Worm (Caenorhabditis elegans) whole organism, L4 larva: ENCODE data around the gene art-1.

Source experiments
- D1046.2 ChIP-seq: fragments of 200-800 bp; sonication (Bioruptor generic); IDR thresholded peaks from 2 replicates; pipeline ENCODE4 v1.3.6; 2022; ENCODE audit warnings: missing genetic modification characterization, missing compliant biosample characterization
- F10B5.3 ChIP-seq: sonication (generic microtip); optimal IDR thresholded peaks from 2 replicates; lab custom pipeline; 2016; ENCODE audit warnings: mild to moderate bottlenecking, missing genetic modification characterization, missing compliant biosample characterization
- F44E2.7 ChIP-seq: fragments of 200-800 bp; sonication (Bioruptor generic); IDR thresholded peaks from 2 replicates; pipeline ENCODE4 v2.1.2; 2022; ENCODE audit warnings: missing genetic modification characterization, missing compliant biosample characterization
- R02D3.7 ChIP-seq: fragments of 150-350 bp; sonication (generic microtip); optimal IDR thresholded peaks from 3 replicates; lab custom pipeline; 2014; ENCODE audit warnings: missing biosample characterization, missing genetic modification characterization
- T20F7.1 ChIP-seq: fragments of 200-800 bp; sonication (Bioruptor generic); optimal IDR thresholded peaks from 2 replicates; lab custom pipeline; 2018; ENCODE audit warnings: mild to moderate bottlenecking, missing genetic modification characterization, missing compliant biosample characterization
- T26A8.4 ChIP-seq: fragments of 200-800 bp; sonication (Bioruptor generic); IDR thresholded peaks from 2 replicates; pipeline ENCODE4 v1.3.6; 2022; ENCODE audit warnings: missing genetic modification characterization, missing compliant biosample characterization
- Y75B8A.6 ChIP-seq: fragments of 200-800 bp; sonication (Bioruptor generic); IDR thresholded peaks from 2 replicates; pipeline ENCODE4 v1.3.6; 2022; ENCODE audit warnings: missing genetic modification reagents, missing genetic modification characterization, missing compliant biosample characterization
- ZK546.5 ChIP-seq, 2 experiments: sonication (generic microtip); optimal IDR thresholded peaks; 2 replicates each; lab custom pipeline; 2017; ENCODE audit warnings: missing biosample characterization in 2 of 2, missing genetic modification characterization in 2 of 2
- attf-4 ChIP-seq: sonication (generic microtip); optimal IDR thresholded peaks from 3 replicates; lab custom pipeline; 2017; ENCODE audit warnings: missing biosample characterization, missing genetic modification characterization
- ceh-44 ChIP-seq: fragments of 200-800 bp; sonication (Bioruptor generic); IDR thresholded peaks from 2 replicates; pipeline ENCODE4 v1.3.6; 2022; ENCODE audit warnings: missing genetic modification reagents, missing genetic modification characterization, missing compliant biosample characterization
- ceh-62 ChIP-seq: sonication (generic microtip); optimal IDR thresholded peaks from 2 replicates; lab custom pipeline; 2017; ENCODE audit warnings: missing biosample characterization, missing genetic modification characterization
- ceh-82 ChIP-seq: sonication (generic microtip); optimal IDR thresholded peaks from 2 replicates; lab custom pipeline; 2017; ENCODE audit warnings: missing biosample characterization, missing genetic modification characterization
- daf-16 ChIP-seq, 3 experiments: sonication (generic microtip); optimal IDR thresholded peaks; 2 replicates each; lab custom pipeline; 2016 to 2017; ENCODE audit warnings: missing genetic modification characterization in 3 of 3, missing genetic modification reagents in 3 of 3, mild to moderate bottlenecking in 2 of 3, missing compliant biosample characterization in 2 of 3, missing biosample characterization in 1 of 3, moderate library complexity in 1 of 3
- daf-8 ChIP-seq: fragments of 200-800 bp; sonication (Bioruptor generic); IDR thresholded peaks from 2 replicates; pipeline ENCODE4 v1.3.6; 2022; ENCODE audit warnings: missing genetic modification characterization, missing compliant biosample characterization
- dmd-9 ChIP-seq: fragments of 200-800 bp; sonication (Bioruptor generic); IDR thresholded peaks from 2 replicates; pipeline ENCODE4 v1.3.6; 2022; ENCODE audit warnings: missing genetic modification reagents, missing genetic modification characterization, missing compliant biosample characterization
- dpl-1 ChIP-seq: fragments of 150-350 bp; optimal IDR thresholded peaks from 2 replicates; lab custom pipeline; 2014; ENCODE audit warnings: missing biosample characterization, missing genetic modification reagents, missing genetic modification characterization
- duxl-1 ChIP-seq: sonication (generic microtip); optimal IDR thresholded peaks from 2 replicates; lab custom pipeline; 2016; ENCODE audit warnings: mild to moderate bottlenecking, missing genetic modification characterization, moderate library complexity, missing compliant biosample characterization; ENCODE audit not compliant: poor library complexity
- egl-27 ChIP-seq: sonication (generic microtip); optimal IDR thresholded peaks from 3 replicates; lab custom pipeline; 2017; ENCODE audit warnings: missing biosample characterization, missing genetic modification reagents, missing genetic modification characterization
- fkh-10 ChIP-seq: fragments of 150-350 bp; optimal IDR thresholded peaks from 2 replicates; lab custom pipeline; 2014; ENCODE audit warnings: missing biosample characterization, missing genetic modification reagents, missing genetic modification characterization
- fos-1 ChIP-seq: fragments of 150-350 bp; optimal IDR thresholded peaks from 2 replicates; lab custom pipeline; 2014; ENCODE audit warnings: missing biosample characterization, missing genetic modification characterization
- hif-1 ChIP-seq, 2 experiments: sonication (generic microtip); optimal IDR thresholded peaks; 2 replicates each; lab custom pipeline; 2016 to 2017; ENCODE audit warnings: missing compliant biosample characterization in 2 of 2, missing genetic modification characterization in 2 of 2, missing genetic modification reagents in 2 of 2, missing genotype in 2 of 2, mild to moderate bottlenecking in 1 of 2
- hlh-30 ChIP-seq: sonication (generic microtip); optimal IDR thresholded peaks from 2 replicates; lab custom pipeline; 2017; ENCODE audit warnings: antibody characterized with exemption, mild to moderate bottlenecking, missing genetic modification characterization, missing compliant biosample characterization; ENCODE audit not compliant: insufficient read depth
- lim-7 ChIP-seq: fragments of 200-800 bp; sonication (Bioruptor generic); IDR thresholded peaks from 2 replicates; pipeline ENCODE4 v1.3.6; 2022; ENCODE audit warnings: missing genetic modification characterization, missing compliant biosample characterization
- lin-13 ChIP-seq: fragments of 150-350 bp; optimal IDR thresholded peaks from 2 replicates; lab custom pipeline; 2014; ENCODE audit warnings: missing biosample characterization, missing genetic modification reagents, missing genetic modification characterization
- lin-15B ChIP-seq: fragments of 150-350 bp; sonication (generic microtip); optimal IDR thresholded peaks from 3 replicates; lab custom pipeline; 2014; ENCODE audit warnings: missing biosample characterization, missing genetic modification characterization
- lin-29 ChIP-seq: fragments of 200-800 bp; sonication (Bioruptor generic); IDR thresholded peaks from 2 replicates; pipeline ENCODE4 v1.3.6; 2022; ENCODE audit warnings: missing genetic modification reagents, missing genetic modification characterization, missing compliant biosample characterization
- lir-3 ChIP-seq: sonication (generic microtip); optimal IDR thresholded peaks from 2 replicates; lab custom pipeline; 2016; ENCODE audit warnings: mild to moderate bottlenecking, missing genetic modification characterization, missing compliant biosample characterization
- lsy-2 ChIP-seq, 2 experiments: fragments of 150-350 bp in 1 of 2; sonication (generic microtip) in 1 of 2; optimal IDR thresholded peaks; 2 replicates each; lab custom pipeline; 2014 to 2017; ENCODE audit warnings: missing biosample characterization in 2 of 2, missing genetic modification characterization in 2 of 2
- madf-9 ChIP-seq: fragments of 200-800 bp; sonication (Bioruptor generic); conservative IDR thresholded peaks from 2 replicates; pipeline ENCODE4 v1.3.6; 2022; ENCODE audit warnings: missing genetic modification reagents, missing genetic modification characterization, missing compliant biosample characterization
- mdl-1 ChIP-seq, 2 experiments: fragments of 150-350 bp in 1 of 2; sonication (generic microtip) in 1 of 2; optimal IDR thresholded peaks; 2 replicates each; lab custom pipeline; 2014 to 2017; ENCODE audit warnings: missing biosample characterization in 2 of 2, missing genetic modification characterization in 2 of 2
- mxl-2 ChIP-seq: fragments of 200-800 bp; sonication (Bioruptor generic); conservative IDR thresholded peaks from 2 replicates; pipeline ENCODE4 v1.3.6; 2022; ENCODE audit warnings: missing genetic modification reagents, missing genetic modification characterization, missing compliant biosample characterization
- mxl-3 ChIP-seq: fragments of 200-800 bp; sonication (Bioruptor generic); optimal IDR thresholded peaks from 2 replicates; lab custom pipeline; 2018; ENCODE audit warnings: mild to moderate bottlenecking, missing genetic modification characterization, missing compliant biosample characterization
- nhr-10 ChIP-seq: fragments of 150-350 bp; optimal IDR thresholded peaks from 2 replicates; lab custom pipeline; 2014; ENCODE audit warnings: missing biosample characterization, missing genetic modification characterization
- nhr-111 ChIP-seq: fragments of 200-800 bp; sonication (Bioruptor generic); optimal IDR thresholded peaks from 2 replicates; lab custom pipeline; 2018; ENCODE audit warnings: mild to moderate bottlenecking, missing genetic modification characterization, missing compliant biosample characterization
- nhr-237 ChIP-seq: sonication (generic microtip); optimal IDR thresholded peaks from 2 replicates; lab custom pipeline; 2017; ENCODE audit warnings: missing biosample characterization, missing genetic modification characterization
- nhr-25 ChIP-seq: sonication (generic microtip); optimal IDR thresholded peaks from 2 replicates; lab custom pipeline; 2017; ENCODE audit warnings: missing genetic modification characterization, mild to moderate bottlenecking, missing compliant biosample characterization, antibody characterized with exemption, moderate library complexity, borderline replicate concordance; ENCODE audit not compliant: insufficient read depth
- nhr-28 ChIP-seq: fragments of 150-350 bp; optimal IDR thresholded peaks from 2 replicates; lab custom pipeline; 2014; ENCODE audit warnings: missing biosample characterization, missing genetic modification characterization
- nhr-48 ChIP-seq: sonication (generic microtip); optimal IDR thresholded peaks from 2 replicates; lab custom pipeline; 2016; ENCODE audit warnings: mild to moderate bottlenecking, missing genetic modification characterization, missing compliant biosample characterization
- nhr-6 ChIP-seq: fragments of 150-350 bp; optimal IDR thresholded peaks from 2 replicates; lab custom pipeline; 2014; ENCODE audit warnings: missing biosample characterization, missing genetic modification characterization
- nhr-76 ChIP-seq: fragments of 150-350 bp; optimal IDR thresholded peaks from 2 replicates; lab custom pipeline; 2014; ENCODE audit warnings: missing biosample characterization, missing genetic modification characterization
- nhr-77 ChIP-seq: fragments of 150-350 bp; optimal IDR thresholded peaks from 2 replicates; lab custom pipeline; 2014; ENCODE audit warnings: missing biosample characterization, missing genetic modification characterization
- pha-4 ChIP-seq, 2 experiments: fragments of 150-350 bp in 1 of 2; fragments of 200-800 bp in 1 of 2; sonication (Bioruptor generic) in 1 of 2; IDR thresholded peaks in 1 of 2; optimal IDR thresholded peaks in 1 of 2; 2 replicates each; pipeline versions ENCODE4 v1.3.6 to Lab custom; 2014 to 2022; ENCODE audit warnings: missing genetic modification characterization in 2 of 2, missing genetic modification reagents in 2 of 2, missing biosample characterization in 1 of 2, missing compliant biosample characterization in 1 of 2
- php-3 ChIP-seq: fragments of 200-800 bp; sonication (Bioruptor generic); IDR thresholded peaks from 2 replicates; pipeline ENCODE4 v1.3.6; 2022; ENCODE audit warnings: missing genetic modification reagents, missing genetic modification characterization, missing compliant biosample characterization
- pqm-1 ChIP-seq: sonication (generic microtip); optimal IDR thresholded peaks from 2 replicates; lab custom pipeline; 2017; ENCODE audit warnings: missing biosample characterization, missing genetic modification characterization
- snpc-4 ChIP-seq: fragments of 150-350 bp; optimal IDR thresholded peaks from 2 replicates; lab custom pipeline; 2014; ENCODE audit warnings: missing biosample characterization, missing genetic modification characterization
- spr-1 ChIP-seq: sonication (generic microtip); optimal IDR thresholded peaks from 2 replicates; lab custom pipeline; 2016; ENCODE audit warnings: mild to moderate bottlenecking, missing genetic modification characterization, missing compliant biosample characterization
- unc-130 ChIP-seq: sonication (generic microtip); optimal IDR thresholded peaks from 2 replicates; lab custom pipeline; 2016; ENCODE audit warnings: missing genetic modification reagents, missing genetic modification characterization, missing compliant biosample characterization
- unc-62 ChIP-seq, 3 experiments: fragments of 150-350 bp in 1 of 3; sonication (generic microtip); optimal IDR thresholded peaks in 2 of 3; peaks in 1 of 3; 1 replicate in 1 of 3; 2 replicates in 2 of 3; lab custom pipeline; 2014 to 2017; ENCODE audit warnings: missing biosample characterization in 3 of 3, missing genetic modification characterization in 3 of 3, missing genetic modification reagents in 3 of 3, missing genotype in 1 of 3
- zip-11 ChIP-seq: fragments of 200-800 bp; sonication (Bioruptor generic); IDR thresholded peaks from 2 replicates; pipeline ENCODE4 v1.3.6; 2022; ENCODE audit warnings: missing genetic modification characterization, missing compliant biosample characterization
- ztf-7 ChIP-seq: fragments of 150-350 bp; optimal IDR thresholded peaks from 2 replicates; lab custom pipeline; 2014; ENCODE audit warnings: missing biosample characterization, missing genetic modification characterization

The art-1 gene

DNA sequence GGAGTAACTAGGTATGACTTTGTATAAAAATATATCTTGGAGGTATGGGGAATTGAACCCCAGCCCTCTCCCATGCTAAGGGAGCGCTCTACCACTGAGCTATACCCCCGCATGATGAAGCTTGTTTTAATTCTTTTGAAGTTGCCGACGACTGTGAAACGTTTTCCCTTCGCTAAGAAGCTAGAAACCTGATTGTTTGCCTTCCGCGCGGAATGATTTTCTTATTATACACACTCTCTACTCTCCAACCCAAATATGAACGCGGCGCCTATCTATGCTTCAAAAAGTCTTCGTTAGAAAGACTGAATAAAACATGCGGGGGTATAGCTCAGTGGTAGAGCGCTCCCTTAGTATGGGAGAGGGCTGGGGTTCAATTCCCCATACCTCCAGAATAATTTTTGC is 30.9 kb upstream of the art-1 start:
- TF ChIP-seq nhr-25 (no peak), spr-1 (tag; lab: Kevin White, UChicago) (peak; percentile 56), R02D3.7 (tag; lab: Kevin White, UChicago) (no peak), nhr-10 (no peak), ceh-82 (no peak), nhr-28 (tag; lab: Kevin White, UChicago) (no peak), ZK546.5 (tag; optimal IDR thresholded peaks at IDR 0.05; lab: Kevin White, UChicago) (no peak), pqm-1 (tag; lab: Kevin White, UChicago) (no peak), lin-13 (peak; percentile 51), T20F7.1 (peak; percentile 43), dpl-1 (GFP tag; lab: Kevin White, UChicago) (no peak), ceh-62 (no peak), nhr-237 (no peak), php-3 (GFP tag; lab: Robert Waterston, UW) (no peak), fos-1 (no peak), lin-15B (tag; lab: Kevin White, UChicago) (no peak), nhr-111 (peak; percentile 16), mxl-2 (GFP tag; lab: Robert Waterston, UW) (no peak), ztf-7 (tag; lab: Kevin White, UChicago) (no peak), daf-8 (GFP tag; lab: Robert Waterston, UW) (no peak), lim-7 (peak; percentile 61; the same call in 1 of the 2 replicates), nhr-77 (no peak), mxl-3 (GFP tag; lab: Kevin White, UChicago) (no peak), F10B5.3 (tag; lab: Kevin White, UChicago) (no peak), pha-4 (GFP tag; IDR thresholded peaks at IDR 0.05; lab: Robert Waterston, UW) (peak; percentile 86), pha-4 (tag; optimal IDR thresholded peaks at IDR 0.05; lab: Kevin White, UChicago) (no peak), attf-4 (tag; lab: Kevin White, UChicago) (no peak), snpc-4 (tag; lab: Kevin White, UChicago) (no peak), lin-29 (GFP tag; lab: Robert Waterston, UW) (no peak), T26A8.4 (GFP tag; lab: Robert Waterston, UW) (peak; percentile 75), fkh-10 (GFP tag; lab: Kevin White, UChicago) (no peak), D1046.2 (GFP tag; lab: Robert Waterston, UW) (0 out of 2 replicates have a peak, but pooled peaks have one; percentile 7), dmd-9 (GFP tag; lab: Robert Waterston, UW) (0 out of 2 replicates have a peak, but pooled peaks have one; percentile 60), lsy-2 (tag; optimal IDR thresholded peaks at IDR 0.05; lab: Kevin White, UChicago) (peak in 1 of 2 experiments; percentile 25), Y75B8A.6 (no peak), unc-62 (GFP tag; optimal IDR thresholded peaks at IDR 0.05 in 1 of 2; lab: Kevin White, UChicago) (peak in 1 of 2 experiments; percentile 21), unc-62 (tag; optimal IDR thresholded peaks at IDR 0.05; lab: Kevin White, UChicago) (no peak), hlh-30 (tag; lab: Kevin White, UChicago) (peak; percentile 30), duxl-1 (tag; lab: Kevin White, UChicago) (no peak), zip-11 (GFP tag; lab: Robert Waterston, UW) (no peak), madf-9 (GFP tag; lab: Robert Waterston, UW) (peak; percentile 81), nhr-6 (tag; lab: Kevin White, UChicago) (no peak), F44E2.7 (GFP tag; lab: Robert Waterston, UW) (0 out of 2 replicates have a peak, but pooled peaks have one; percentile 49), daf-16 (GFP tag; optimal IDR thresholded peaks at IDR 0.05; lab: Kevin White, UChicago) (peak; percentile 26 to 64), daf-16 (tag; optimal IDR thresholded peaks at IDR 0.05; lab: Kevin White, UChicago) (no peak), unc-130 (GFP tag; lab: Kevin White, UChicago) (no peak), egl-27 (no peak), lir-3 (peak; percentile 53), nhr-76 (tag; lab: Kevin White, UChicago) (no peak), ceh-44 (no peak), hif-1 (tag; optimal IDR thresholded peaks at IDR 0.05; lab: Kevin White, UChicago) (no peak), mdl-1 (tag; optimal IDR thresholded peaks at IDR 0.05; lab: Kevin White, UChicago) (no peak), nhr-48 (tag; lab: Kevin White, UChicago) (peak; percentile 58)
